Worm (Caenorhabditis elegans): ENCODE measurements around the gene mboa-2.

mboa-2 gene

DNA sequence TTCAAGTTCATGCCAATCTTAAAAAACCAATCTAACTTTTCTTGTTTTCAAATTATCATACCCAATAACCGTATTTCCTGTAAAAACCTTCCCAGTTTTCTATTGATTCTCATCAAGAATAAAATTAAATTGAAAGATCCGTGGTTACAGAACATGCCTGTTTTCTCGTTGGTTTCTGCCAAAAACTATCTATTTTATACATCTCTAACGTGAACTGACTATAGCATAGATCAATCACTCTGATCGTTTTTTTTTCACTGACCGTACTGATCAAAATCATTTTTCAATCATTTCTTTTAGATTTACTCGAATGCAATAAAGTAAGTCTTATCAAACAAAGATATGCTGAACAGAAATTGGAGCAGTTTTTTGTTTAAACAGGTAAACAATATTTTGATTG lies 2.6 kb upstream of the mboa-2 start, which contains the start of gene C06H2.2:
Gene C06H2.2 (plus strand): TSS at position 301 of the 400 bp plus-strand sequence.
- no peak for TF ChIP-seq nhr-237 (tag; optimal IDR thresholded peaks at IDR 0.05)
- no peak for TF ChIP-seq ceh-16 (tag; optimal IDR thresholded peaks at IDR 0.05)
- TF ChIP-seq tbx-2 (tag; optimal IDR thresholded peaks at IDR 0.05) = no peak
- TF ChIP-seq nhr-12 (tag; optimal IDR thresholded peaks at IDR 0.05) = no peak
- no peak for TF ChIP-seq ceh-28 (tag; optimal IDR thresholded peaks at IDR 0.05)
- TF ChIP-seq lsy-12 (tag; optimal IDR thresholded peaks at IDR 0.05) = no peak
- no peak for TF ChIP-seq daf-12 (tag; optimal IDR thresholded peaks at IDR 0.05)
- TF ChIP-seq nhr-67 (tag; optimal IDR thresholded peaks at IDR 0.05) = no peak
- TF ChIP-seq snpc-4 (tag; optimal IDR thresholded peaks at IDR 0.05) = no peak
- TF ChIP-seq fos-1 (tag; optimal IDR thresholded peaks at IDR 0.05) = no peak
- TF ChIP-seq sea-2 (GFP tag; optimal IDR thresholded peaks at IDR 0.05) = no peak
- TF ChIP-seq fkh-10 (GFP tag; optimal IDR thresholded peaks at IDR 0.05) = no peak
- no peak for TF ChIP-seq egl-5 (tag; optimal IDR thresholded peaks at IDR 0.05)
- TF ChIP-seq eor-1 (tag; optimal IDR thresholded peaks at IDR 0.05) = no peak
- no peak for TF ChIP-seq nhr-28 (tag; optimal IDR thresholded peaks at IDR 0.05)
- TF ChIP-seq ZK546.5 (tag; optimal IDR thresholded peaks at IDR 0.05) = no peak
- TF ChIP-seq elt-1 (tag; optimal IDR thresholded peaks at IDR 0.05) = no peak
- TF ChIP-seq ceh-9 (tag; optimal IDR thresholded peaks at IDR 0.05) = no peak
- no peak for TF ChIP-seq pqm-1 (tag; optimal IDR thresholded peaks at IDR 0.05)

DNA sequence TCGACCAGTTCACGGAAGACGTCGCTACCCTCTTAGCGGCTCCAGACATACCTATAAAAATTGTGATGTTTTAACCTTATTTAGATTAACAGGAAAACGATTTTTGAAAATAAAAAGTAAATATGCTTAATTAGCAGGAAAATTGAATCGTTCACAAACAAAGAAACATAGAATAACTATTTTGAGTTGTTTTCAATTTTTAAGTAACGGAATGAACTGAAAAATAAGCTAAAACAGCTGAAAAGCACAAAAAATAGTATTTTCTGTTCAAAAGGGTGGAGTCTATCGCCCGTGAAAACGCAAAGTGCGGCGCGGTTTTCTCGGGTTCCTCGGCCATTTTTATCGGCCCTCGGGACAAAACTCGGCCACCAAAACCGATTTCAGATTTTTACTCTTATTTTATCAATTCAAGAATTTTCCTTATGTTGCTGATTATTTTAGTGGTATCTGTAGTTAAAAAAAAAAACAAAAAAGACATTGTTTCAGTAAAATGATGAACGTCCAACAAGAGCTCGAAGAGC lies 1.6 kb upstream of the mboa-2 start, which contains the start of the genes atp-5 and lmtr-3:
Gene atp-5 (minus strand): TSS at position 51 of the 521 bp plus-strand sequence.
Gene lmtr-3 (plus strand): TSS at position 370 of the 521 bp plus-strand sequence.
- TF ChIP-seq ceh-82 (tag; optimal IDR thresholded peaks at IDR 0.05) (no peak), zag-1 (tag; optimal IDR thresholded peaks at IDR 0.05) (no peak), hmg-11 (tag; optimal IDR thresholded peaks at IDR 0.05) (peak; percentile 80), aly-2 (tag; optimal IDR thresholded peaks at IDR 0.05) (no peak), lsy-12 (tag; optimal IDR thresholded peaks at IDR 0.05) (peak; percentile 52), pha-4 (tag; optimal IDR thresholded peaks at IDR 0.05) (peak; percentile 81), daf-12 (tag; optimal IDR thresholded peaks at IDR 0.05) (no peak), R02D3.7 (tag; optimal IDR thresholded peaks at IDR 0.05) (peak; percentile 14), nhr-237 (tag; optimal IDR thresholded peaks at IDR 0.05) (no peak), mml-1 (tag; optimal IDR thresholded peaks at IDR 0.05) (no peak), ceh-28 (tag; optimal IDR thresholded peaks at IDR 0.05) (no peak), egl-27 (tag; optimal IDR thresholded peaks at IDR 0.05) (no peak), snpc-4 (tag; optimal IDR thresholded peaks at IDR 0.05) (peak; percentile 81), elt-2 (tag; optimal IDR thresholded peaks at IDR 0.05) (peak; percentile 64), nhr-25 (tag; optimal IDR thresholded peaks at IDR 0.05) (peak; percentile 64), ZK546.5 (tag; optimal IDR thresholded peaks at IDR 0.05) (no peak), egl-5 (tag; optimal IDR thresholded peaks at IDR 0.05) (no peak), nhr-28 (tag; optimal IDR thresholded peaks at IDR 0.05) (no peak), nhr-43 (tag; optimal IDR thresholded peaks at IDR 0.05; ENCODE audit: poor library complexity, severe bottlenecking) (peak; percentile 91), elt-3 (tag; optimal IDR thresholded peaks at IDR 0.05) (no peak), ztf-11 (tag; optimal IDR thresholded peaks at IDR 0.05) (no peak), nhr-77 (tag; optimal IDR thresholded peaks at IDR 0.05) (no peak), pqm-1 (tag; optimal IDR thresholded peaks at IDR 0.05) (peak; percentile 42), elt-1 (tag; optimal IDR thresholded peaks at IDR 0.05) (no peak), lin-39 (tag; optimal IDR thresholded peaks at IDR 0.05) (peak; percentile 65), jun-1 (tag; optimal IDR thresholded peaks at IDR 0.05) (no peak), nhr-11 (tag; optimal IDR thresholded peaks at IDR 0.05) (no peak), tbx-2 (tag; optimal IDR thresholded peaks at IDR 0.05) (no peak), unc-39 (tag; optimal IDR thresholded peaks at IDR 0.05) (no peak), nhr-76 (tag; optimal IDR thresholded peaks at IDR 0.05) (no peak), nhr-67 (tag; optimal IDR thresholded peaks at IDR 0.05) (no peak), skn-1 (tag; optimal IDR thresholded peaks at IDR 0.05) (no peak), ama-1 (optimal IDR thresholded peaks at IDR 0.05) (no peak), nhr-23 (tag; optimal IDR thresholded peaks at IDR 0.05) (peak; percentile 52), mdl-1 (tag; optimal IDR thresholded peaks at IDR 0.05) (no peak), ceh-16 (tag; optimal IDR thresholded peaks at IDR 0.05) (no peak), nhr-12 (tag; optimal IDR thresholded peaks at IDR 0.05) (no peak), unc-62 (GFP tag; optimal IDR thresholded peaks at IDR 0.05) (no peak), nfya-1 (tag; optimal IDR thresholded peaks at IDR 0.05; ENCODE audit: insufficient read depth) (peak; percentile 74), eor-1 (tag; optimal IDR thresholded peaks at IDR 0.05) (no peak), fos-1 (tag; optimal IDR thresholded peaks at IDR 0.05) (no peak), fkh-10 (GFP tag; optimal IDR thresholded peaks at IDR 0.05) (no peak), ceh-9 (tag; optimal IDR thresholded peaks at IDR 0.05) (no peak), sea-2 (GFP tag; optimal IDR thresholded peaks at IDR 0.05) (no peak), lin-15B (tag; optimal IDR thresholded peaks at IDR 0.05) (peak; percentile 85), ztf-4 (tag; optimal IDR thresholded peaks at IDR 0.05) (no peak), fkh-2 (tag; optimal IDR thresholded peaks at IDR 0.05) (no peak)
